Worm (Caenorhabditis elegans): ENCODE data around the gene C10C5.5.

Gene C10C5.5

DNA sequence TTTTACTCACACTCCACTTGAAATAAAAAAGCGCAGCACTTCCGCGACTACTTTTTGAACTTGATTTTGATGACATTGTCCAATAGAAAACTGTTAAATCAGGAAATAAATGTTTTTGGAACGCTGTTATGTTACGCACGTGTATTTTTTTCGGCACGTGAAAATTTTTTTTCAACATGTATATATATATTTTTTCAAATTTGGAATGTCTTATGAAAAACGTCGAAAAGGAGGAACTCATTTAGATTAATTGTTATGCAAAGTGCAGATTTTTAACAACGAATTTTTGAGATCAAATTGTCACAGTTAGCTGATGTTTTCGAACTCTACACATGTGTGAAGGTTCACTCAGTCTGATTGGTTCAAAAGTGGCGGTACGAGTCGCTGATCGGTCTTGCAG is 17.3 kb downstream of the C10C5.5 start, which contains the start of gene F56D5.2:
TSS of gene F56D5.2 (minus strand) at position 101 of the 400 bp plus-strand sequence.
- no peak for TF ChIP-seq nhr-28 (tag; optimal IDR thresholded peaks at IDR 0.05)

- TF ChIP-seq elt-2 (tag; optimal IDR thresholded peaks at IDR 0.05), result peak; percentile 17
- TF ChIP-seq ztf-11 (tag; optimal IDR thresholded peaks at IDR 0.05), result no peak
These were observed 20.5 kb downstream of the C10C5.5 start, which contains the start of gene F56D5.6 for ce11 chrIV:9401715-9402114. TSS of gene F56D5.6 (plus strand) at chrIV:9401922.

DNA sequence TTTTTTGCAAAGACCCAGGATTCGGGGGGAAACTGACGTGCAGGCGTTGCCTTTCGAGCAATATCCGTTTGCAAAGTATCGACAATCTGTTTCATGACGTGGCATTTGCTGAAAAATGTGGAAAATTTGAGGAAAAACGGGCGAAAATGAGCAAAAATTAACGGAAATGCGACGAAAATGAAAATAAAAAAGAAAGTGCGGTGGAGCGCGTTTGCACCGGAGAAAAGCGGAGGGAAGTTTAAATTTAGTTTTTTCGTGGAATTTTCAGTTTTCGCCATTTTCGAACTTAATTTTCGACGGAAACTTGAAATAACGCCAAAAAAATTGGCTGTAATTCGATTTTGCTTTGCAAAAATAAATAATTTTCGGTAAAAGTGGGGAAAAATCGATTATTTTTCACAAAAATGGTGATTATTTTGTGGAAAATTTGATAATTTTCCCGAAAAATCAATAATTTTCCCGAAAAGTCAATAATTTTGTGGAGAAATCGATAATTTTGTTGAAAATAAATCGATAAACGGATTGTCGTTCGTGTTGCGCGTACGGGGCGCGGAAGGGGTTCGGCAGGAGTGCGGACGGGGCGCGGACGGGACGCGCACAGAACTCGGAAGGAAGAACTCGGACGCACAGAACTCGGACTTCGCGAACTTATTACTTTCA is 22.7 kb downstream of the C10C5.5 start:
- no peak for TF ChIP-seq alr-1 (tag; optimal IDR thresholded peaks at IDR 0.05; ENCODE audit: borderline replicate concordance)
- no peak for TF ChIP-seq hlh-17 (GFP tag; optimal IDR thresholded peaks at IDR 0.05; ENCODE audit: borderline replicate concordance)
- TF ChIP-seq pag-3 (tag; optimal IDR thresholded peaks at IDR 0.05; ENCODE audit: borderline replicate concordance, insufficient read depth), result no peak
- no peak for TF ChIP-seq fkh-4 (tag; optimal IDR thresholded peaks at IDR 0.05; ENCODE audit: borderline replicate concordance)
- TF ChIP-seq nhr-20 (tag; optimal IDR thresholded peaks at IDR 0.05), result no peak
- TF ChIP-seq swsn-7 (tag; optimal IDR thresholded peaks at IDR 0.05), result peak; percentile 10
- no peak for TF ChIP-seq mdl-1 (tag; optimal IDR thresholded peaks at IDR 0.05)
- TF ChIP-seq nhr-77 (tag; optimal IDR thresholded peaks at IDR 0.05), result no peak
- TF ChIP-seq dpl-1 (GFP tag; optimal IDR thresholded peaks at IDR 0.05), result peak; percentile 87 to 90 (median 90)
- peak; percentile 38 for TF ChIP-seq irx-1 (tag; optimal IDR thresholded peaks at IDR 0.05)
- no peak for TF ChIP-seq Y116A8C.19 (tag; optimal IDR thresholded peaks at IDR 0.05; ENCODE audit: borderline replicate concordance)
- peak; percentile 36; the same call in 1 of the 2 replicates for TF ChIP-seq nhr-19 (GFP tag; conservative IDR thresholded peaks at IDR 0.05)
- TF ChIP-seq egl-13 (tag; optimal IDR thresholded peaks at IDR 0.05), result no peak
- no peak for TF ChIP-seq ceh-63 (GFP tag; optimal IDR thresholded peaks at IDR 0.05)
- TF ChIP-seq fkh-8 (tag; optimal IDR thresholded peaks at IDR 0.05), result no peak
- no peak for TF ChIP-seq nhr-84 (tag; optimal IDR thresholded peaks at IDR 0.05)
- TF ChIP-seq aly-2 (tag; optimal IDR thresholded peaks at IDR 0.05), result no peak
- no peak for TF ChIP-seq nhr-76 (tag; optimal IDR thresholded peaks at IDR 0.05)
- TF ChIP-seq zag-1 (tag; optimal IDR thresholded peaks at IDR 0.05), result no peak
- no peak for TF ChIP-seq hpl-2 (GFP tag; optimal IDR thresholded peaks at IDR 0.05)
- TF ChIP-seq aha-1 (tag; optimal IDR thresholded peaks at IDR 0.05), result no peak
- TF ChIP-seq elt-2 (tag; optimal IDR thresholded peaks at IDR 0.05), result no peak
- TF ChIP-seq lin-15B (tag; optimal IDR thresholded peaks at IDR 0.05), result no peak
- TF ChIP-seq ceh-90 (tag; optimal IDR thresholded peaks at IDR 0.05), result no peak
- no peak for TF ChIP-seq ceh-88 (GFP tag; IDR thresholded peaks at IDR 0.05)
- TF ChIP-seq C04F5.9 (tag; optimal IDR thresholded peaks at IDR 0.05), result no peak
- no peak for TF ChIP-seq fos-1 (tag; optimal IDR thresholded peaks at IDR 0.05)
- no peak for TF ChIP-seq lin-39 (tag; optimal IDR thresholded peaks at IDR 0.05)
- no peak for TF ChIP-seq unc-86 (tag; optimal IDR thresholded peaks at IDR 0.05)
- no peak for TF ChIP-seq pqm-1 (tag; optimal IDR thresholded peaks at IDR 0.05)
- no peak for TF ChIP-seq efl-3 (GFP tag; optimal IDR thresholded peaks at IDR 0.05)
- TF ChIP-seq grh-1 (GFP tag; IDR thresholded peaks at IDR 0.05), result no peak; the same call in 1 of the 2 replicates
- TF ChIP-seq isw-1 (GFP tag; IDR thresholded peaks at IDR 0.05), result peak; percentile 55
- no peak for TF ChIP-seq sox-4 (tag; optimal IDR thresholded peaks at IDR 0.05)
- TF ChIP-seq nhr-47 (tag; optimal IDR thresholded peaks at IDR 0.05), result peak; percentile 57
- no peak for TF ChIP-seq ceh-8 (GFP tag; optimal IDR thresholded peaks at IDR 0.05)
- TF ChIP-seq xbp-1 (tag; optimal IDR thresholded peaks at IDR 0.05), result peak; percentile 45
- no peak for TF ChIP-seq nhr-11 (tag; optimal IDR thresholded peaks at IDR 0.05)
- TF ChIP-seq zip-4 (GFP tag; optimal IDR thresholded peaks at IDR 0.05), result no peak
- TF ChIP-seq egl-27 (tag; optimal IDR thresholded peaks at IDR 0.05), result no peak
- no peak for TF ChIP-seq ets-5 (GFP tag; IDR thresholded peaks at IDR 0.05)
- TF ChIP-seq nhr-85 (tag), result peak; percentile 75
- no peak for TF ChIP-seq sup-37 (GFP tag; optimal IDR thresholded peaks at IDR 0.05)
- no peak for TF ChIP-seq lin-13 (GFP tag; optimal IDR thresholded peaks at IDR 0.05)
- no peak for TF ChIP-seq ama-1 (optimal IDR thresholded peaks at IDR 0.05)
